Fruit fly (Drosophila melanogaster): Measurements from ENCODE around the gene Dnaaf5.

Dnaaf5 gene

dm6 chr3R:14361741-14362232 is at the start of gene Dnaaf5:
Gene Dnaaf5 (minus strand): TSS chr3R:14361786.
- TF ChIP-seq CG8478 (optimal IDR thresholded peaks at IDR 0.05): no peak
- no peak for TF ChIP-seq CTCF (optimal IDR thresholded peaks at IDR 0.05)

dm6 chr3R:14410396-14410795 is 48.8 kb upstream of the Dnaaf5 start:
- TF ChIP-seq CG8478 (optimal IDR thresholded peaks at IDR 0.05) (no peak), CTCF (optimal IDR thresholded peaks at IDR 0.05) (no peak)

dm6 chr3R:14406648-14407047 is 45.1 kb upstream of the Dnaaf5 start:
- TF ChIP-seq CTCF (optimal IDR thresholded peaks at IDR 0.05) (no peak), CG8478 (optimal IDR thresholded peaks at IDR 0.05) (no peak)

dm6 chr3R:14405312-14405711 is 43.7 kb upstream of the Dnaaf5 start:
- TF ChIP-seq CG8478 (optimal IDR thresholded peaks at IDR 0.05) (no peak), CTCF (optimal IDR thresholded peaks at IDR 0.05) (no peak)

- TF ChIP-seq CTCF (optimal IDR thresholded peaks at IDR 0.05) (no peak), CG8478 (optimal IDR thresholded peaks at IDR 0.05) (no peak)
These were observed 37.8 kb upstream of the Dnaaf5 start for dm6 chr3R:14399375-14399774.

- TF ChIP-seq CG8478 (optimal IDR thresholded peaks at IDR 0.05) (no peak), CTCF (optimal IDR thresholded peaks at IDR 0.05) (no peak)
These were observed 37.0 kb upstream of the Dnaaf5 start for dm6 chr3R:14398620-14399019.

dm6 chr3R:14397927-14398326 is 36.3 kb upstream of the Dnaaf5 start:
- TF ChIP-seq CG8478 (optimal IDR thresholded peaks at IDR 0.05): no peak
- TF ChIP-seq CTCF (optimal IDR thresholded peaks at IDR 0.05): no peak

dm6 chr3R:14391281-14391680 is 29.7 kb upstream of the Dnaaf5 start:
- TF ChIP-seq CTCF (optimal IDR thresholded peaks at IDR 0.05): peak; percentile 93 to 99
- TF ChIP-seq CG8478 (optimal IDR thresholded peaks at IDR 0.05): no peak

dm6 chr3R:14390465-14390864 is 28.9 kb upstream of the Dnaaf5 start:
- TF ChIP-seq CTCF (optimal IDR thresholded peaks at IDR 0.05) (no peak), CG8478 (optimal IDR thresholded peaks at IDR 0.05) (no peak)

dm6 chr3R:14389258-14389657 is 27.7 kb upstream of the Dnaaf5 start:
- TF ChIP-seq CG8478 (optimal IDR thresholded peaks at IDR 0.05) (no peak), CTCF (optimal IDR thresholded peaks at IDR 0.05) (no peak)

dm6 chr3R:14387840-14388239 is 26.3 kb upstream of the Dnaaf5 start:
- TF ChIP-seq CTCF (optimal IDR thresholded peaks at IDR 0.05): no peak
- no peak for TF ChIP-seq CG8478 (optimal IDR thresholded peaks at IDR 0.05)

- TF ChIP-seq CG8478 (optimal IDR thresholded peaks at IDR 0.05) (no peak), CTCF (optimal IDR thresholded peaks at IDR 0.05) (no peak)
These were observed 24.7 kb upstream of the Dnaaf5 start for dm6 chr3R:14386088-14386822.

- no peak for TF ChIP-seq CG8478 (optimal IDR thresholded peaks at IDR 0.05)
- no peak for TF ChIP-seq CTCF (optimal IDR thresholded peaks at IDR 0.05)
These were observed 22.9 kb upstream of the Dnaaf5 start for dm6 chr3R:14384502-14384901.

- TF ChIP-seq CG8478 (optimal IDR thresholded peaks at IDR 0.05): no peak
- TF ChIP-seq CTCF (optimal IDR thresholded peaks at IDR 0.05): no peak
These were observed 20.9 kb upstream of the Dnaaf5 start for dm6 chr3R:14382312-14383046.

- TF ChIP-seq CTCF (optimal IDR thresholded peaks at IDR 0.05) (no peak), CG8478 (optimal IDR thresholded peaks at IDR 0.05) (no peak)
These were observed 20.0 kb upstream of the Dnaaf5 start, which contains the start of gene soti for dm6 chr3R:14381599-14381998. Gene soti (minus strand): TSS chr3R:14381699.

dm6 chr3R:14373828-14374217 is 12.2 kb upstream of the Dnaaf5 start:
- TF ChIP-seq CG8478 (optimal IDR thresholded peaks at IDR 0.05): no peak
- TF ChIP-seq CTCF (optimal IDR thresholded peaks at IDR 0.05): no peak
